Worm (Caenorhabditis elegans) whole organism, L2 larva: ENCODE results near the gene nos-2.
A peak's percentile ranks its signal among the peaks of the same experiment; 100 is the strongest.

Experiments used
- C34F6.9 ChIP-seq: fragments of 150-350 bp; optimal IDR thresholded peaks from 2 replicates; lab custom pipeline; 2014; ENCODE audit warnings: missing biosample characterization, missing genetic modification characterization
- Y55F3AM.14 ChIP-seq: fragments of 200-800 bp; sonication (Bioruptor generic); optimal IDR thresholded peaks from 2 replicates; lab custom pipeline; 2018; ENCODE audit warnings: mild to moderate bottlenecking, missing genetic modification characterization, missing compliant biosample characterization
- ZK546.5 ChIP-seq: sonication (generic microtip); optimal IDR thresholded peaks from 2 replicates; lab custom pipeline; 2017; ENCODE audit warnings: missing biosample characterization, missing genetic modification characterization
- alr-1 ChIP-seq: fragments of 150-350 bp; optimal IDR thresholded peaks from 2 replicates; lab custom pipeline; 2014; ENCODE audit warnings: missing biosample characterization, missing genetic modification characterization
- blmp-1 ChIP-seq: sonication (generic microtip); optimal IDR thresholded peaks from 2 replicates; lab custom pipeline; 2017; ENCODE audit warnings: missing genetic modification characterization, mild to moderate bottlenecking, missing compliant biosample characterization, antibody characterized with exemption, moderate library complexity; ENCODE audit not compliant: insufficient read depth
- ceh-16 ChIP-seq: fragments of 150-350 bp; optimal IDR thresholded peaks from 2 replicates; lab custom pipeline; 2014; ENCODE audit warnings: missing biosample characterization, missing genetic modification characterization
- crh-2 ChIP-seq: sonication (generic microtip); optimal IDR thresholded peaks from 2 replicates; lab custom pipeline; 2017; ENCODE audit warnings: missing biosample characterization, missing genetic modification characterization
- dmd-4 ChIP-seq: sonication (generic microtip); optimal IDR thresholded peaks from 2 replicates; lab custom pipeline; 2017; ENCODE audit warnings: missing biosample characterization, missing genetic modification characterization
- egl-27 ChIP-seq: sonication (generic microtip); optimal IDR thresholded peaks from 3 replicates; lab custom pipeline; 2017; ENCODE audit warnings: missing biosample characterization, missing genetic modification reagents, missing genetic modification characterization
- elt-3 ChIP-seq: sonication (generic microtip); optimal IDR thresholded peaks from 2 replicates; lab custom pipeline; 2017; ENCODE audit warnings: missing biosample characterization, missing genetic modification characterization
- fos-1 ChIP-seq: fragments of 150-350 bp; optimal IDR thresholded peaks from 2 replicates; lab custom pipeline; 2014; ENCODE audit warnings: missing biosample characterization, missing genetic modification characterization
- gmeb-1 ChIP-seq: fragments of 150-350 bp; optimal IDR thresholded peaks from 2 replicates; lab custom pipeline; 2014; ENCODE audit warnings: missing biosample characterization, missing genetic modification characterization
- lin-11 ChIP-seq: fragments of 150-350 bp; sonication (generic microtip); optimal IDR thresholded peaks from 2 replicates; lab custom pipeline; 2014; ENCODE audit warnings: missing biosample characterization, missing genetic modification characterization, inconsistent platforms, mixed read lengths
- lin-13 ChIP-seq: fragments of 150-350 bp; optimal IDR thresholded peaks from 2 replicates; lab custom pipeline; 2014; ENCODE audit warnings: missing biosample characterization, missing genetic modification reagents, missing genetic modification characterization
- mbf-1 ChIP-seq: sonication (generic microtip); optimal IDR thresholded peaks from 2 replicates; lab custom pipeline; 2017; ENCODE audit warnings: missing biosample characterization, missing genetic modification characterization
- mdl-1 ChIP-seq, 2 experiments: fragments of 150-350 bp in 1 of 2; sonication (generic microtip) in 1 of 2; optimal IDR thresholded peaks; 2 replicates each; lab custom pipeline; 2017; ENCODE audit warnings: missing biosample characterization in 2 of 2, missing genetic modification characterization in 2 of 2
- nhr-10 ChIP-seq: sonication (generic microtip); optimal IDR thresholded peaks from 2 replicates; lab custom pipeline; 2017; ENCODE audit warnings: missing biosample characterization, missing genetic modification characterization
- nhr-21 ChIP-seq: fragments of 150-350 bp; optimal IDR thresholded peaks from 2 replicates; lab custom pipeline; 2014; ENCODE audit warnings: missing biosample characterization, missing genetic modification characterization
- nhr-23 ChIP-seq: fragments of 150-350 bp; optimal IDR thresholded peaks from 2 replicates; lab custom pipeline; 2014; ENCODE audit warnings: missing biosample characterization, missing genetic modification reagents, missing genetic modification characterization
- nhr-237 ChIP-seq: fragments of 150-350 bp; optimal IDR thresholded peaks from 2 replicates; lab custom pipeline; 2014; ENCODE audit warnings: missing biosample characterization, missing genetic modification characterization
- nhr-25 ChIP-seq: fragments of 150-350 bp; sonication (generic microtip); optimal IDR thresholded peaks from 3 replicates; lab custom pipeline; 2014; ENCODE audit warnings: missing biosample characterization, missing genetic modification characterization
- nhr-6 ChIP-seq: fragments of 150-350 bp; optimal IDR thresholded peaks from 2 replicates; lab custom pipeline; 2014; ENCODE audit warnings: missing biosample characterization, missing genetic modification characterization
- peb-1 ChIP-seq: fragments of 150-350 bp; optimal IDR thresholded peaks from 2 replicates; lab custom pipeline; 2014; ENCODE audit warnings: missing biosample characterization, missing genetic modification characterization
- skn-1 ChIP-seq: sonication (generic microtip); optimal IDR thresholded peaks from 2 replicates; lab custom pipeline; 2017; ENCODE audit warnings: missing biosample characterization, missing genetic modification characterization
- sma-3 ChIP-seq: sonication (generic microtip); optimal IDR thresholded peaks from 2 replicates; lab custom pipeline; 2016; ENCODE audit warnings: missing genetic modification reagents, missing genetic modification characterization, missing compliant biosample characterization
- sma-9 ChIP-seq, 2 experiments: fragments of 150-350 bp in 1 of 2; sonication (generic microtip) in 1 of 2; optimal IDR thresholded peaks; 2 replicates each; lab custom pipeline; 2014 to 2016; ENCODE audit warnings: missing genetic modification characterization in 2 of 2, mild to moderate bottlenecking in 1 of 2, missing biosample characterization in 1 of 2, missing compliant biosample characterization in 1 of 2, missing genetic modification reagents in 1 of 2, moderate library complexity in 1 of 2
- unc-62 ChIP-seq: fragments of 150-350 bp; optimal IDR thresholded peaks from 2 replicates; lab custom pipeline; 2014; ENCODE audit warnings: missing biosample characterization, missing genetic modification reagents, missing genetic modification characterization
- ztf-1 ChIP-seq: fragments of 200-800 bp; sonication (Bioruptor generic); conservative IDR thresholded peaks from 2 replicates; pipeline ENCODE4 v1.3.6; 2022; ENCODE audit warnings: missing genetic modification characterization, missing compliant biosample characterization
- ztf-11 ChIP-seq: sonication (generic microtip); optimal IDR thresholded peaks from 2 replicates; lab custom pipeline; 2017; ENCODE audit warnings: missing biosample characterization, missing genetic modification characterization

Gene nos-2

DNA sequence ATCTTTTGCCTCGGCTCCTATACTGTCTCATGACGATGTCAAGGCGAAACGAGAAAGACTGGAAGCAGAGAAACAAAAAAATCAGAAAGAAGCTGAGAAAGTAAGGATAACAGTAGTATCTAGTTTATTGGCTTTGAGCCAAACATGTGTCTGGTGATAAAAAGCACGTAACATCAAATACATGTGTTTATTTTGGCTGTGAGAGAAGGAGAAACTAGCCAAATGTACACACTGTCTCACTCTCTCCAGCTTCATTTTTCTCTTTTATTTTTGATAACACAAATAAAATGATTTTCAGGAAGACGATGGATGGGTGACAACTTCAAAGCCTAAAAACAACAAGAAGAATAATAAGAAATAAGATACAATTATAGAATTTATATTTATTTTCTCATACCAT lies 35.9 kb upstream of the nos-2 start:
- TF ChIP-seq gmeb-1 (no peak), egl-27 (tag; lab: Kevin White, UChicago) (no peak), lin-11 (tag; lab: Kevin White, UChicago) (no peak), nhr-23 (tag; lab: Kevin White, UChicago) (no peak), elt-3 (tag; lab: Kevin White, UChicago) (no peak), mdl-1 (tag; optimal IDR thresholded peaks at IDR 0.05; lab: Kevin White, UChicago) (no peak), Y55F3AM.14 (GFP tag; lab: Kevin White, UChicago) (no peak), nhr-237 (tag; lab: Kevin White, UChicago) (no peak), lin-13 (GFP tag; lab: Kevin White, UChicago) (no peak), sma-3 (GFP tag; lab: Kevin White, UChicago) (no peak), nhr-21 (tag; lab: Kevin White, UChicago) (no peak), C34F6.9 (tag; lab: Kevin White, UChicago) (no peak), ceh-16 (no peak), nhr-6 (tag; lab: Kevin White, UChicago) (no peak)
- TF ChIP-seq, all 48 proteins: peak for 0

DNA sequence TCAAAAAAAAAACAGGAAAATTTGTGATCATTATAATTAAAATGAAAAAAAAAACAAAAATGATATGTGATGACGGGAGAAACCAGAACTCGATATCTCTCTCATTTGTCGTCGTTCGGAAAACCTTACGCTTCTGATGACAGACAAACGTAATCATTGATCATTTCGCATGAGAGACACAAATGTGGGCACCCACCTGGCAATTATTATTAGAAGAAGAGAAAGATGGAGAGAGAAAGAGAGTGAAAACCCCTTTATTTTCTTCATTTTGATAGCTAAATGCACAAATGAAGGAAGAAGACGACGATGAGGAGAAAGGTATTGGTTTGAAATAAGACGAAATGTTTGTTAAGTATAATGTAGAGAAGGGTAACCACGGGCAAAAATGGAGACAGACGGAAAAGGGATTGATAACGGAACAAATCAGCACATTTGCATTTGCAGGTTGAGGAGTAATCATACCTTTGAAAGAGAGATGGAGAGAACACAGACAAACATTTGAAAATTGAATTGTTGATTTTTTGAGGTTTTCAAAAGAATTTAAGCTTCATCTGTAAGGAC lies 34.2 kb upstream of the nos-2 start:
- TF ChIP-seq lin-13 (GFP tag; lab: Kevin White, UChicago), result no peak
- TF ChIP-seq fos-1, result peak; percentile 35
- TF ChIP-seq elt-3 (tag; lab: Kevin White, UChicago), result no peak
- TF ChIP-seq unc-62 (GFP tag; lab: Kevin White, UChicago), result no peak
- no peak for TF ChIP-seq mbf-1
- TF ChIP-seq C34F6.9 (tag; lab: Kevin White, UChicago), result no peak
- peak; percentile 2 for TF ChIP-seq gmeb-1
- TF ChIP-seq blmp-1, result no peak
- TF ChIP-seq nhr-6 (tag; lab: Kevin White, UChicago), result no peak
- TF ChIP-seq crh-2 (tag; lab: Kevin White, UChicago), result peak; percentile 27
- no peak for TF ChIP-seq sma-3 (GFP tag; lab: Kevin White, UChicago)
- TF ChIP-seq dmd-4 (tag; lab: Kevin White, UChicago), result no peak
- TF ChIP-seq lin-11 (tag; lab: Kevin White, UChicago), result no peak

DNA sequence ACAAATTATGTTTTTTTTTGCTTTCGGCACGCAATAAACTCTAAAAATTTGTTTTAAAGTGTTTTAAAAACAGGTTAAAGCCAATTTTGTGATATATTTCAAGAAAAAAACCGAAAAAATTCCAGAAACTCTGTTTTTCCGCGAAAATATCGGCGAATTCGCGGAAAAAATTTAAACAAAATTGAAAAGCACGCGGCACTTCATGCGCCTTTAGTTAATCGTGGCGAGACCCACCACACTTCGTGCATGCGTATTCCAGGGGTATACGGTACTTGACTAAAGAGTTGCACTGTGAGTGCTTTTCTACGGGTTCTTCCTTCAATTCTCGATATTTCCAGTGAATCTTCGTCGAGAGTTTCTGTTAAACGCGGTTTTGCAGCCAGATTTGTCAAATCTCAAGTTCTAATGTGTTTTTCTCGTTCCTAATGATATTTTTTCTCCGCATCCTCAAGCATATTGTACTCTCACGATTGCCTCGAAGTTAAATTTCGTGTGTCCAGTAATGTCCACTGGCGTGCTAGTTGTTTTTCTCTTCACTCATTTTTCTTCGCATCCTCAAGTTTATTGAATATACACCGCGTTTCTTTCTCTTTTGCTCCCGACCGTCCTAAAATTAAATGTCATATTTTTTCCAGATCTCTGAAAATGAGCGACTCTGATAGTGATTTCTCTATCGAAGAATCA lies 27.6 kb upstream of the nos-2 start, which contains the start of gene cin-4:
cin-4 (plus strand) TSS at position 634 of the 684 bp plus-strand sequence.
- TF ChIP-seq sma-9 (GFP tag; optimal IDR thresholded peaks at IDR 0.05; lab: Kevin White, UChicago), result no peak
- TF ChIP-seq sma-9 (tag; optimal IDR thresholded peaks at IDR 0.05; lab: Kevin White, UChicago), result no peak
- no peak for TF ChIP-seq ZK546.5 (tag; lab: Kevin White, UChicago)
- TF ChIP-seq crh-2 (tag; lab: Kevin White, UChicago), result no peak
- TF ChIP-seq lin-13 (GFP tag; lab: Kevin White, UChicago), result no peak
- TF ChIP-seq alr-1 (tag; lab: Kevin White, UChicago), result no peak
- no peak for TF ChIP-seq nhr-10 (tag; lab: Kevin White, UChicago)
- no peak for TF ChIP-seq ztf-11 (tag; lab: Kevin White, UChicago)
- no peak for TF ChIP-seq C34F6.9 (tag; lab: Kevin White, UChicago)
- no peak for TF ChIP-seq nhr-25 (tag; lab: Kevin White, UChicago)
- no peak for TF ChIP-seq nhr-6 (tag; lab: Kevin White, UChicago)
- no peak for TF ChIP-seq nhr-23 (tag; lab: Kevin White, UChicago)
- no peak for TF ChIP-seq elt-3 (tag; lab: Kevin White, UChicago)
- TF ChIP-seq skn-1 (tag; lab: Kevin White, UChicago), result no peak
- TF ChIP-seq, all 48 proteins: peak for 0

DNA sequence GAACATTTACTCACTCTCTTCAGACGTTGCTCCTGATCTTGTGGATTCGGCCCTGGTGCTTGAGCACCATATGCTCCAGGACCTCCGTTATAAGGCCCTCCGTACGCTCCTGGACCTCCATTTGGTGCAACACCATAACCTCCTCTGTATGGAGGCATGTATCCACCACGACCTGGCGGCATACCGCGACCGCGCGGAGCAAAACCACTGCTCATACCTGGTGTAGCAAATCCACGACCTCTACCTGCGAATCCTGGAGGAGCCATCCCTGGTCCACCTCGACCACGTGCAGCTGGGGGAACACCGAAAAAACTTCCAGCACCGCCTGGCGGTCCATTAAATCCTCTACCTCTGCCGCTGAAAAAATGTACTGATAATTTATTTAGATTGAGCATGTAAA lies 15.9 kb upstream of the nos-2 start:
- TF ChIP-seq nhr-21 (tag; lab: Kevin White, UChicago) (no peak), peb-1 (no peak), sma-9 (GFP tag; optimal IDR thresholded peaks at IDR 0.05; lab: Kevin White, UChicago) (no peak), sma-9 (tag; optimal IDR thresholded peaks at IDR 0.05; lab: Kevin White, UChicago) (no peak), ztf-1 (GFP tag; lab: Robert Waterston, UW) (no peak), ceh-16 (no peak), ztf-11 (tag; lab: Kevin White, UChicago) (no peak), fos-1 (no peak)
